Worm (Caenorhabditis elegans): ENCODE data around the gene Y24D9B.1.

Gene Y24D9B.1

DNA sequence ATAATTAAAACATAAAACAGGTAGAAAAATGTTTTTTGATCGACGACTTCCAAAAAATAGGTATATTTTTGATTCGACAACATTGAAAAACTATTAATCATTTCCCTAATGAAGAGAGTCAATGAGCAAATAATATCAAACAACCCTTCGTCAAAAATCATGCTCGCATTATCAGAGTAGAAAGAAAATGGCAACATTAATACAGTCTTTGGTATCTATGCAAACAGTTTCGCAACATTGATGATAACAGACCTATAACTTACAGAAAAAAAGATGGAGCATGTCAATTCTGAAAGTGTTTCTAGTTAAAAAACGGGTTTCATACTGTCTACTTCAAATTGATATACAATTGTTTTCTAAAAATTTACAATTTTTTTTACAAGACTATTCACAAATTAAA, 32.2 kb upstream of the Y24D9B.1 start:
- TF ChIP-seq nhr-28 (tag; optimal IDR thresholded peaks at IDR 0.05) (no peak), ceh-83 (GFP tag; optimal IDR thresholded peaks at IDR 0.05) (no peak), blmp-1 (tag; optimal IDR thresholded peaks at IDR 0.05) (no peak), flh-1 (GFP tag; optimal IDR thresholded peaks at IDR 0.05) (no peak), ces-1 (GFP tag; optimal IDR thresholded peaks at IDR 0.05) (no peak), unc-62 (GFP tag; optimal IDR thresholded peaks at IDR 0.05) (no peak)

DNA sequence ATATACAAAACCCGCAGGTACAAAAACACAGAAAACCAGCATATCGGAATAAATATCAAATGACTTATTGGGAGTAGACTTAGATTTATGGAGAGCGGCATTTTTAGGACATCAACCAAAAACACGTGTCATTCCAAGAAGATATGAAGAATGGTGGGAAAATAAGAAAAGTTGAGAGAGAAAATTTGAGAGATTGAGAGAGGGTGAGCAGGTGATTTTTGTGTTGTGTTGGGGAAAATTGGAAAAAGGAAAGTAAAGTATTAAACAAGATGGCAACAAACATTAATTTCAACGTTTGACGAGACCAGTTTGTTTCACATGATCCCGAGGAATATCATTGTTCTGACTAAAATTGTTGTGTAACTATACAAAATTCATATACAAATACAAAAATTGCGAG, 28.8 kb upstream of the Y24D9B.1 start, which contains the start of gene srv-4:
TSS of gene srv-4 (minus strand) at position 101 of the 400 bp plus-strand sequence.
- TF ChIP-seq nhr-2 (tag; optimal IDR thresholded peaks at IDR 0.05) (no peak), sptf-1 (tag; optimal IDR thresholded peaks at IDR 0.05) (no peak), hlh-1 (tag; optimal IDR thresholded peaks at IDR 0.05) (no peak), lin-32 (GFP tag; optimal IDR thresholded peaks at IDR 0.05) (no peak), ceh-43 (GFP tag; optimal IDR thresholded peaks at IDR 0.05) (no peak), nhr-28 (tag; optimal IDR thresholded peaks at IDR 0.05) (no peak), mls-2 (tag; optimal IDR thresholded peaks at IDR 0.05) (no peak), zip-8 (tag; optimal IDR thresholded peaks at IDR 0.05) (no peak), cnd-1 (tag; optimal IDR thresholded peaks at IDR 0.05) (no peak), ces-1 (GFP tag; optimal IDR thresholded peaks at IDR 0.05) (no peak)

DNA sequence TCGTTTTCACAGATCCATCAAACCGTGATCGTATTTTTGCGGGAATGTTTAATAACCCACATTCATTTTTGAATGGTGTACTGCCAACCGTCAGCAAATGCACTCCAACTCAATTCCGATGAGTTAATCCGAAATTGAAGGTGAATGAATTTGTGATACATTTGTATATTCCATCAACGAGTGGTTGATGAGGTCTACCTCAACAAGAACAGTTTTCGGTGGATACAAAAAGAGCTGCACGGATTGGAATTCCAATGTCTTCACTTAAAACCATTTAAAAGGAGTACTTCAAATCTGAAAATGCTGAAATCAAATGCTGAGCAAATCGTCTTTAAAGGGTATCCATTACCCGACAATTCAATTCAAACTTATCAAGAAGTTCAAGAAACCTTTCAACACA, 27.9 kb upstream of the Y24D9B.1 start, which contains the start of gene F15E6.5:
TSS of gene F15E6.5 (plus strand) at position 301 of the 400 bp plus-strand sequence.
- TF ChIP-seq nhr-28 (tag; optimal IDR thresholded peaks at IDR 0.05) (no peak), tbx-8 (GFP tag; optimal IDR thresholded peaks at IDR 0.05) (no peak), M03D4.4 (tag; optimal IDR thresholded peaks at IDR 0.05) (no peak), ceh-43 (GFP tag; optimal IDR thresholded peaks at IDR 0.05) (no peak), drap-1 (GFP tag; optimal IDR thresholded peaks at IDR 0.05) (no peak), lin-13 (tag; optimal IDR thresholded peaks at IDR 0.05) (no peak), mls-2 (tag; optimal IDR thresholded peaks at IDR 0.05) (no peak), cnd-1 (tag; optimal IDR thresholded peaks at IDR 0.05) (no peak), ham-2 (GFP tag; optimal IDR thresholded peaks at IDR 0.05) (no peak), lin-32 (GFP tag; optimal IDR thresholded peaks at IDR 0.05) (no peak), elt-3 (tag; optimal IDR thresholded peaks at IDR 0.05) (no peak), unc-62 (GFP tag; optimal IDR thresholded peaks at IDR 0.05) (no peak), ceh-39 (tag; optimal IDR thresholded peaks at IDR 0.05) (no peak), unc-39 (tag; optimal IDR thresholded peaks at IDR 0.05) (no peak), nhr-2 (tag; optimal IDR thresholded peaks at IDR 0.05) (no peak)

DNA sequence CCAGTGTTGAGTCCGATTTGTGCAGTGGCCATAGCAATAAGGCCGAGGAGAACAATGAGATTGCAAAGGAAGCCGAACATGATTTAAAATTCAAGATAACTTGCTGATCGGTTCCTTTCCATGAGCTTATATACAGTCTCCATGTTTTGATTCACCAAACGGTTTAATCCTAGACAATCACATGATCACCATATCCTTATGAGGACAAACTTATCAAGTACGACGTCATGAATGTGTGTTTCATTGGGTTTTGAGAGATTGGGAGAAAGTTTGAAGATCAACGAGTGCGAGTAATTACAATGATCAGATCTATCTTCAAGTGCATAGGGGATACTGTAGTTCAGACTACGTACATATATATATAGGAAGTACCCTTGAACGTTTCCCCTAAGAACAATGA, 26.7 kb upstream of the Y24D9B.1 start, which contains the start of gene dct-7:
TSS of gene dct-7 (minus strand) at position 101 of the 400 bp plus-strand sequence.
- TF ChIP-seq nhr-28 (tag; optimal IDR thresholded peaks at IDR 0.05) (no peak), ceh-39 (tag; optimal IDR thresholded peaks at IDR 0.05) (no peak), ces-1 (GFP tag; optimal IDR thresholded peaks at IDR 0.05) (no peak), elt-1 (tag; optimal IDR thresholded peaks at IDR 0.05; ENCODE audit: borderline replicate concordance, insufficient read depth) (no peak), lin-13 (tag; optimal IDR thresholded peaks at IDR 0.05) (no peak), blmp-1 (tag; optimal IDR thresholded peaks at IDR 0.05) (no peak), cnd-1 (tag; optimal IDR thresholded peaks at IDR 0.05) (no peak), mls-2 (tag; optimal IDR thresholded peaks at IDR 0.05) (no peak), ztf-11 (tag; optimal IDR thresholded peaks at IDR 0.05) (no peak), nhr-12 (tag; optimal IDR thresholded peaks at IDR 0.05) (no peak), ceh-83 (GFP tag; optimal IDR thresholded peaks at IDR 0.05) (no peak)

DNA sequence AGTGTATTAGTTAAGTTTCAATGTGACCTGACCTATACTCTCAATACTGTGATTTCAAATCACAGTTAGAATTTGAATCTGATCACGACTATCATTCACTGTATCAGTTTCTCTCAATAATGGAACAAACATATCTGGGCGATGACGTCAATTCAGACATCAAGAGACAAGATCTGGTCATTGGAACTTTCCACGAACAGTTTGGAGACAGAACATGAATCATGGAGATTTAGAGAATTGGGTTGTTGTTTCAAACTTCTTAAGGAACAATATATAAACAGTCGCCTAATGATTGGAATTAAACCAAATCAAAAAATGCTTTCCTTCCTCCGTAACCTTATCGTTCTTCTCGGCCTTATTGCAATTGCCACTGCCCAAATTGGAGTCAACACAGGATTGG, 26.0 kb upstream of the Y24D9B.1 start, which contains the start of gene F15E6.4:
TSS of gene F15E6.4 (plus strand) at position 301 of the 400 bp plus-strand sequence.
- no peak for TF ChIP-seq lin-13 (tag; optimal IDR thresholded peaks at IDR 0.05)
- no peak for TF ChIP-seq snpc-4 (tag; optimal IDR thresholded peaks at IDR 0.05)
- no peak for TF ChIP-seq elt-1 (tag; optimal IDR thresholded peaks at IDR 0.05; ENCODE audit: borderline replicate concordance, insufficient read depth)
- no peak for TF ChIP-seq pha-4 (tag; optimal IDR thresholded peaks at IDR 0.05)

- TF ChIP-seq snpc-4 (tag; optimal IDR thresholded peaks at IDR 0.05), result no peak
These were observed 24.6 kb upstream of the Y24D9B.1 start, which contains the start of gene F15E6.10 for ce11 chrIV:4292569-4292968. Gene F15E6.10 (plus strand): TSS chrIV:4292869.

- TF ChIP-seq mls-2 (tag; optimal IDR thresholded peaks at IDR 0.05) (no peak), lin-32 (GFP tag; optimal IDR thresholded peaks at IDR 0.05) (no peak), pha-4 (tag; optimal IDR thresholded peaks at IDR 0.05) (no peak), nhr-76 (tag; optimal IDR thresholded peaks at IDR 0.05) (no peak), ceh-43 (GFP tag; optimal IDR thresholded peaks at IDR 0.05) (no peak), cnd-1 (tag; optimal IDR thresholded peaks at IDR 0.05) (no peak), sem-2 (GFP tag; optimal IDR thresholded peaks at IDR 0.05) (no peak)
These were observed 22.6 kb upstream of the Y24D9B.1 start, which contains the start of gene F15E6.3 for ce11 chrIV:4294552-4294951. Gene F15E6.3 (plus strand): TSS chrIV:4294895.

Data from whole organism, mixed stage, embryonic.